Fruit fly (Drosophila melanogaster) whole organism, embryonic: Measurements from ENCODE around the gene CG9582.

Experiments used
- Aef1 ChIP-seq: fragments of 200-800 bp; sonication (Bioruptor generic); IDR thresholded peaks from 3 replicates; pipeline ENCODE4 v1.3.6; 2022; ENCODE audit warnings: missing biosample characterization, missing genetic modification characterization
- Awh ChIP-seq: fragments of 200-800 bp; sonication (Bioruptor generic); IDR thresholded peaks from 2 replicates; pipeline ENCODE4, ENCODE4 v1.3.6; 2022; ENCODE audit warnings: missing biosample characterization, missing genetic modification characterization
- B-H1 ChIP-seq: fragments of 200-800 bp; sonication (Bioruptor generic); IDR thresholded peaks from 3 replicates; pipeline ENCODE4 v1.3.6; 2022; ENCODE audit warnings: missing biosample characterization, missing genetic modification characterization
- Bgb ChIP-seq: fragments of 200-800 bp; sonication (Bioruptor generic); IDR thresholded peaks from 2 replicates; pipeline ENCODE4 v1.3.6; 2022; ENCODE audit warnings: missing biosample characterization, missing genetic modification characterization; ENCODE audit not compliant: partially characterized antibody
- CG10274 ChIP-seq: fragments of 200-800 bp; sonication (Bioruptor generic); optimal IDR thresholded peaks from 3 replicates; lab custom pipeline; 2017; ENCODE audit warnings: missing biosample characterization, mild to moderate bottlenecking, missing genetic modification characterization
- CG10959 ChIP-seq: fragments of 200-800 bp; sonication (Bioruptor generic); IDR thresholded peaks from 2 replicates; pipeline ENCODE4 v1.3.6; 2022; ENCODE audit warnings: missing biosample characterization, missing genetic modification characterization
- CG12071 ChIP-seq: fragments of 200-800 bp; sonication (Bioruptor generic); optimal IDR thresholded peaks from 3 replicates; lab custom pipeline; 2018; ENCODE audit warnings: missing biosample characterization, mild to moderate bottlenecking, missing genetic modification characterization
- CG12155 ChIP-seq: fragments of 200-800 bp; sonication (Bioruptor generic); optimal IDR thresholded peaks from 3 replicates; lab custom pipeline; 2016; ENCODE audit warnings: missing biosample characterization, missing genetic modification characterization
- CG12942 ChIP-seq: fragments of 200-800 bp; sonication (Bioruptor generic); optimal IDR thresholded peaks from 3 replicates; lab custom pipeline; 2016; ENCODE audit warnings: missing biosample characterization, missing genetic modification characterization
- CG13624 ChIP-seq: fragments of 200-800 bp; sonication (Bioruptor generic); optimal IDR thresholded peaks from 2 replicates; lab custom pipeline; 2016; ENCODE audit warnings: missing biosample characterization, missing genetic modification characterization
- CG13775 ChIP-seq: fragments of 200-800 bp; sonication (Bioruptor generic); optimal IDR thresholded peaks from 3 replicates; lab custom pipeline; 2017; ENCODE audit warnings: missing biosample characterization, mild to moderate bottlenecking, missing genetic modification characterization
- CG15011 ChIP-seq: fragments of 200-800 bp; sonication (Bioruptor generic); optimal IDR thresholded peaks from 3 replicates; lab custom pipeline; 2018; ENCODE audit warnings: missing biosample characterization, mild to moderate bottlenecking, missing genetic modification characterization
- CG17568 ChIP-seq: fragments of 200-800 bp; sonication (Bioruptor generic); optimal IDR thresholded peaks from 2 replicates; lab custom pipeline; 2018; ENCODE audit warnings: missing biosample characterization, mild to moderate bottlenecking, missing genetic modification characterization, moderate library complexity
- CG1792 ChIP-seq: fragments of 200-800 bp; sonication (Bioruptor generic); optimal IDR thresholded peaks from 2 replicates; lab custom pipeline; 2016; ENCODE audit warnings: missing biosample characterization, missing genetic modification characterization
- CG2120 ChIP-seq: fragments of 200-800 bp; sonication (Bioruptor generic); optimal IDR thresholded peaks from 3 replicates; lab custom pipeline; 2016; ENCODE audit warnings: missing biosample characterization, missing genetic modification characterization
- CG2889 ChIP-seq: fragments of 200-800 bp; sonication (Bioruptor generic); IDR thresholded peaks from 3 replicates; pipeline ENCODE4 v1.3.6; 2022; ENCODE audit warnings: missing biosample characterization, missing genetic modification characterization
- CG32772 ChIP-seq: fragments of 200-800 bp; sonication (Bioruptor generic); IDR thresholded peaks from 2 replicates; pipeline ENCODE4 v1.3.6; 2022; ENCODE audit warnings: missing biosample characterization, missing genetic modification characterization
- CG34422 ChIP-seq: fragments of 200-800 bp; sonication (Bioruptor generic); IDR thresholded peaks from 3 replicates; pipeline ENCODE4 v1.3.6; 2022; ENCODE audit warnings: missing biosample characterization, missing genetic modification characterization
- CG4328 ChIP-seq: fragments of 200-800 bp; sonication (Bioruptor generic); optimal IDR thresholded peaks from 3 replicates; lab custom pipeline; 2017; ENCODE audit warnings: missing biosample characterization, missing genetic modification reagents, missing genetic modification characterization
- CG4854 ChIP-seq: fragments of 200-800 bp; sonication (Bioruptor generic); optimal IDR thresholded peaks from 2 replicates; lab custom pipeline; 2016; ENCODE audit warnings: missing biosample characterization, missing genetic modification characterization, inconsistent platforms
- CG6683 ChIP-seq: fragments of 200-800 bp; sonication (Bioruptor generic); optimal IDR thresholded peaks from 2 replicates; lab custom pipeline; 2017; ENCODE audit warnings: missing biosample characterization, mild to moderate bottlenecking, missing genetic modification characterization, missing genetic modification reagents
- CG8944 ChIP-seq: fragments of 200-800 bp; sonication (Bioruptor generic); optimal IDR thresholded peaks from 3 replicates; lab custom pipeline; 2016; ENCODE audit warnings: missing biosample characterization, missing genetic modification characterization
- CG9876 ChIP-seq: fragments of 200-800 bp; sonication (Bioruptor generic); optimal IDR thresholded peaks from 2 replicates; lab custom pipeline; 2016; ENCODE audit warnings: missing biosample characterization, missing genetic modification characterization
- Chrac-16 ChIP-seq: fragments of 200-800 bp; sonication (Bioruptor generic); optimal IDR thresholded peaks from 3 replicates; lab custom pipeline; 2016; ENCODE audit warnings: missing biosample characterization, missing genetic modification characterization
- Dbx ChIP-seq: fragments of 200-800 bp; sonication (Bioruptor generic); IDR thresholded peaks from 3 replicates; pipeline ENCODE4 v1.3.6; 2022; ENCODE audit warnings: missing biosample characterization, missing genetic modification characterization
- Dip2 ChIP-seq: fragments of 200-800 bp; sonication (Bioruptor generic); IDR thresholded peaks from 2 replicates; pipeline ENCODE4 v1.3.6; 2022; ENCODE audit warnings: missing biosample characterization, missing genetic modification characterization
- Fer2 ChIP-seq: fragments of 200-800 bp; sonication (Bioruptor generic); optimal IDR thresholded peaks from 2 replicates; lab custom pipeline; 2018; ENCODE audit warnings: missing biosample characterization, mild to moderate bottlenecking, missing genetic modification characterization, moderate library complexity
- H2.0 ChIP-seq: fragments of 200-800 bp; sonication (Bioruptor generic); IDR thresholded peaks from 2 replicates; pipeline ENCODE4 v1.3.6; 2022; ENCODE audit warnings: missing biosample characterization, missing genetic modification characterization
- HLH3B ChIP-seq: fragments of 200-800 bp; sonication (Bioruptor generic); IDR thresholded peaks from 2 replicates; pipeline ENCODE4 v1.3.6; 2022; ENCODE audit warnings: missing biosample characterization, missing genetic modification characterization
- Hey ChIP-seq: fragments of 200-800 bp; sonication (Bioruptor generic); optimal IDR thresholded peaks from 3 replicates; lab custom pipeline; 2018; ENCODE audit warnings: missing biosample characterization, mild to moderate bottlenecking, missing genetic modification characterization
- Hmr ChIP-seq: fragments of 200-800 bp; sonication (Bioruptor generic); optimal IDR thresholded peaks from 3 replicates; lab custom pipeline; 2017; ENCODE audit warnings: mild to moderate bottlenecking, missing biosample characterization, missing genetic modification reagents, missing genetic modification characterization
- Mad ChIP-seq: fragments of 200-800 bp; sonication (Bioruptor generic); optimal IDR thresholded peaks from 2 replicates; lab custom pipeline; 2016; ENCODE audit warnings: missing biosample characterization, missing genetic modification characterization
- Neu2 ChIP-seq: fragments of 200-800 bp; sonication (Bioruptor generic); optimal IDR thresholded peaks from 3 replicates; lab custom pipeline; 2016; ENCODE audit warnings: missing biosample characterization, missing genetic modification characterization, borderline replicate concordance
- Ravus ChIP-seq: fragments of 200-800 bp; sonication (Bioruptor generic); IDR thresholded peaks from 2 replicates; pipeline ENCODE4 v1.3.6; 2022; ENCODE audit warnings: missing biosample characterization, missing genetic modification characterization
- YL-1 ChIP-seq: fragments of 200-800 bp; sonication (Bioruptor generic); optimal IDR thresholded peaks from 3 replicates; lab custom pipeline; 2017; ENCODE audit warnings: missing biosample characterization, mild to moderate bottlenecking, missing genetic modification characterization
- cas ChIP-seq: fragments of 200-800 bp; sonication (Bioruptor generic); IDR thresholded peaks from 2 replicates; pipeline ENCODE4 v1.3.6; 2022; ENCODE audit warnings: missing biosample characterization, missing genetic modification characterization
- cg ChIP-seq: fragments of 200-800 bp; sonication (Bioruptor generic); optimal IDR thresholded peaks from 3 replicates; lab custom pipeline; 2019; ENCODE audit warnings: missing biosample characterization, mild to moderate bottlenecking, missing genetic modification characterization, moderate library complexity
- dan ChIP-seq: fragments of 200-800 bp; sonication (Bioruptor generic); IDR thresholded peaks from 2 replicates; pipeline ENCODE4 v1.3.6; 2022; ENCODE audit warnings: missing biosample characterization, missing genetic modification characterization
- dmrt99B ChIP-seq: fragments of 200-800 bp; sonication (Bioruptor generic); optimal IDR thresholded peaks from 2 replicates; lab custom pipeline; 2018; ENCODE audit warnings: missing biosample characterization, mild to moderate bottlenecking, missing genetic modification characterization, moderate library complexity
- fd96Cb ChIP-seq: fragments of 200-800 bp; sonication (Bioruptor generic); optimal IDR thresholded peaks from 2 replicates; lab custom pipeline; 2018; ENCODE audit warnings: missing biosample characterization, mild to moderate bottlenecking, missing genetic modification characterization, moderate library complexity
- gsb ChIP-seq: fragments of 200-800 bp; sonication (Bioruptor generic); IDR thresholded peaks from 2 replicates; pipeline ENCODE4 v1.3.6; 2022; ENCODE audit warnings: missing biosample characterization, missing genetic modification characterization
- h ChIP-seq: fragments of >200 bp; optimal IDR thresholded peaks from 2 replicates; lab custom pipeline; 2017
- lola ChIP-seq, 3 experiments: fragments of >200 bp in 2 of 3; fragments of 200-800 bp in 1 of 3; sonication (Bioruptor generic) in 1 of 3; optimal IDR thresholded peaks; 2 replicates each; lab custom pipeline; 2017 to 2019; ENCODE audit warnings: missing biosample characterization in 3 of 3, missing genetic modification characterization in 3 of 3, mild to moderate bottlenecking in 1 of 3, moderate library complexity in 1 of 3
- lov ChIP-seq, 2 experiments: fragments of 200-800 bp in 1 of 2; fragments of >200 bp in 1 of 2; sonication (Bioruptor generic) in 1 of 2; IDR thresholded peaks in 1 of 2; optimal IDR thresholded peaks in 1 of 2; 2 replicates in 1 of 2; 3 replicates in 1 of 2; pipeline versions ENCODE4 v1.3.6 to Lab custom; 2017 to 2022; ENCODE audit warnings: missing biosample characterization in 1 of 2, missing genetic modification characterization in 1 of 2
- nerfin-1 ChIP-seq: fragments of 200-800 bp; sonication (Bioruptor generic); optimal IDR thresholded peaks from 3 replicates; lab custom pipeline; 2019; ENCODE audit warnings: missing biosample characterization, mild to moderate bottlenecking, missing genetic modification characterization, moderate library complexity
- ro ChIP-seq: fragments of 200-800 bp; sonication (Bioruptor generic); IDR thresholded peaks from 2 replicates; pipeline ENCODE4 v1.3.6; 2022; ENCODE audit warnings: missing biosample characterization, missing genetic modification characterization
- salm ChIP-seq: fragments of 200-800 bp; sonication (Bioruptor generic); optimal IDR thresholded peaks from 2 replicates; lab custom pipeline; 2018; ENCODE audit warnings: missing biosample characterization, mild to moderate bottlenecking, missing genetic modification characterization
- schlank ChIP-seq: fragments of 200-800 bp; sonication (Bioruptor generic); optimal IDR thresholded peaks from 2 replicates; lab custom pipeline; 2018; ENCODE audit warnings: missing biosample characterization, mild to moderate bottlenecking, missing genetic modification characterization
- sqz ChIP-seq: fragments of 200-800 bp; sonication (Bioruptor generic); optimal IDR thresholded peaks from 3 replicates; lab custom pipeline; 2018; ENCODE audit warnings: missing biosample characterization, mild to moderate bottlenecking, missing genetic modification characterization
- usp ChIP-seq: fragments of >200 bp; optimal IDR thresholded peaks from 2 replicates; lab custom pipeline; 2017; ENCODE audit warnings: missing biosample characterization, missing genetic modification characterization
- zfh1 ChIP-seq: fragments of 200-800 bp; sonication (Bioruptor generic); IDR thresholded peaks from 3 replicates; pipeline ENCODE4 v1.3.6; 2022; ENCODE audit warnings: missing biosample characterization, missing genetic modification characterization

The CG9582 gene

DNA sequence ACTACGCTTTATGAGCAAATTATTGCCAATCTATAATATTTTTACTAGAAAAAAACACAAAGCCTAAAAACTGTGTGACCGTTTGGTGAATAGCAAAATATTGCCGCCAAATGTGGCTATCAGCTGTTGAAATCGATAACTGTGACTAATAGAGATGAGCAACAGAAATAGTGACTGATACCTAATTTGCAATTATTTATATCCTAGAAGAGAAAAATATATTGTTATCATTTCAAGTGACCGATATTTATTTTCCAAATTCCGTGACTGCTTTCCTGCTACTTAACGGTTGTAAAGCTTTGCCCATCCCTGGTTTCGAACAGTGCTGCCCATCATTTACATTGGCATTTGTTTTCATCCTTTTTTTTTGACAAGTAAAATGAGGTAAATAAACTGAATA, 34.4 kb downstream of the CG9582 start, which contains the start of the genes alien and CG18661 (continued):
- TF ChIP-seq CG32772 (GFP tag; lab: Robert Waterston, UW) (peak; percentile 91), CG4328 (GFP tag; lab: Kevin White, UChicago) (peak; percentile 10), usp (GFP tag; lab: Kevin White, UChicago) (no peak), CG12942 (GFP tag; lab: Kevin White, UChicago) (peak; percentile 80), Dip2 (no peak), Bgb (GFP tag; lab: Robert Waterston, UW) (peak; percentile 40; the same call in 1 of the 2 replicates), zfh1 (GFP tag; lab: Robert Waterston, UW) (peak; percentile 88), Hmr (GFP tag; lab: Kevin White, UChicago) (peak; percentile 83), schlank (tag; lab: Kevin White, UChicago) (peak; percentile 66), Hey (tag; lab: Kevin White, UChicago) (no peak), CG10274 (no peak), B-H1 (GFP tag; lab: Robert Waterston, UW) (peak; percentile 84), CG10959 (GFP tag; lab: Robert Waterston, UW) (peak; percentile 88), fd96Cb (tag; lab: Kevin White, UChicago) (peak; percentile 90), CG4854 (peak; percentile 59), Mad (GFP tag; lab: Kevin White, UChicago) (peak; percentile 64), Awh (GFP tag; lab: Robert Waterston, UW) (peak; percentile 69), ro (GFP tag; lab: Robert Waterston, UW) (peak; percentile 65), CG17568 (GFP tag; lab: Kevin White, UChicago) (no peak), Neu2 (GFP tag; lab: Kevin White, UChicago) (peak; percentile 45), sqz (GFP tag; lab: Kevin White, UChicago) (peak; percentile 57), Fer2 (tag; lab: Kevin White, UChicago) (peak; percentile 43), Dbx (GFP tag; lab: Robert Waterston, UW) (peak; percentile 98), salm (peak; percentile 21), CG13775 (GFP tag; lab: Kevin White, UChicago) (peak; percentile 71), CG2120 (GFP tag; lab: Kevin White, UChicago) (peak; percentile 90), Aef1 (GFP tag; lab: Robert Waterston, UW) (peak; percentile 98), YL-1 (GFP tag; lab: Kevin White, UChicago) (peak; percentile 52), cas (GFP tag; lab: Robert Waterston, UW) (peak; percentile 96), Chrac-16 (peak; percentile 71), CG8944 (GFP tag; lab: Kevin White, UChicago) (peak; percentile 79), HLH3B (GFP tag; lab: Robert Waterston, UW) (peak; percentile 98), H2.0 (peak; percentile 98), lola (GFP tag; optimal IDR thresholded peaks at IDR 0.05; lab: Kevin White, UChicago) (peak in 1 of 3 experiments; percentile 87), Ravus (GFP tag; lab: Robert Waterston, UW) (peak; percentile 85), CG1792 (GFP tag; lab: Kevin White, UChicago) (peak; percentile 57), CG12071 (GFP tag; lab: Kevin White, UChicago) (no peak), CG13624 (peak; percentile 85), CG6683 (no peak), dan (GFP tag; lab: Robert Waterston, UW) (0 out of 2 replicates have a peak, but pooled peaks have one; percentile 13), h (lab: Kevin White, UChicago) (no peak), CG9876 (GFP tag; lab: Kevin White, UChicago) (peak; percentile 77), cg (GFP tag; lab: Kevin White, UChicago) (no peak), CG2889 (GFP tag; lab: Robert Waterston, UW) (peak; percentile 81), CG15011 (peak; percentile 9), CG34422 (GFP tag; lab: Robert Waterston, UW) (peak; percentile 93; the same call in 2 of the 3 replicates), nerfin-1 (tag; lab: Kevin White, UChicago) (peak; percentile 29), CG12155 (GFP tag; lab: Kevin White, UChicago) (peak; percentile 89), lov (optimal IDR thresholded peaks at IDR 0.05; lab: Kevin White, UChicago) (no peak), lov (GFP tag; IDR thresholded peaks at IDR 0.05; lab: Robert Waterston, UW) (peak; percentile 85), gsb (GFP tag; lab: Robert Waterston, UW) (peak; percentile 41; the same call in 1 of the 2 replicates), dmrt99B (peak; percentile 76)
